Fruit fly (Drosophila melanogaster) whole organism, wandering third instar larva: Measurements from ENCODE around the gene CG13040.

Experiments
- CG32264 ChIP-seq: fragments of 200-800 bp; sonication (Bioruptor generic); optimal IDR thresholded peaks from 2 replicates; lab custom pipeline; 2016; ENCODE audit warnings: missing biosample characterization, missing genetic modification characterization
- CG9705 ChIP-seq: fragments of 200-800 bp; sonication (Bioruptor generic); optimal IDR thresholded peaks from 2 replicates; lab custom pipeline; 2018; ENCODE audit warnings: missing biosample characterization, mild to moderate bottlenecking, missing genetic modification characterization
- HLH106 ChIP-seq: fragments of 200-800 bp; optimal IDR thresholded peaks from 3 replicates; lab custom pipeline; 2019; ENCODE audit warnings: missing biosample characterization, mild to moderate bottlenecking, missing genetic modification characterization, moderate library complexity
- OdsH ChIP-seq: fragments of 200-800 bp; sonication (Bioruptor generic); optimal IDR thresholded peaks from 2 replicates; lab custom pipeline; 2016; ENCODE audit warnings: missing biosample characterization, mild to moderate bottlenecking, missing genetic modification characterization
- Vsx2 ChIP-seq: fragments of 200-300, 225-300 bp; sonication (Bioruptor generic); optimal IDR thresholded peaks from 2 replicates; lab custom pipeline; 2018; ENCODE audit warnings: missing biosample characterization, missing genetic modification characterization; ENCODE audit not compliant: partially characterized antibody
- br ChIP-seq: fragments of 200-800 bp; sonication (Bioruptor generic); optimal IDR thresholded peaks from 2 replicates; lab custom pipeline; 2016; ENCODE audit warnings: missing biosample characterization, missing genetic modification characterization
- dl ChIP-seq, 2 experiments: fragments of 175-275, 200-275 bp in 1 of 2; fragments of 200-275 bp in 1 of 2; sonication (Bioruptor generic); optimal IDR thresholded peaks; lab custom pipeline; 2018; ENCODE audit warnings: mild to moderate bottlenecking in 2 of 2, missing biosample characterization in 2 of 2, missing genetic modification characterization in 2 of 2, moderate library complexity in 2 of 2; ENCODE audit not compliant: partially characterized antibody in 2 of 2, insufficient read depth in 1 of 2
- dmrt93B ChIP-seq: fragments of 200-800 bp; sonication (Bioruptor generic); optimal IDR thresholded peaks from 2 replicates; lab custom pipeline; 2018; ENCODE audit warnings: missing biosample characterization, mild to moderate bottlenecking, missing genetic modification characterization
- dsf ChIP-seq: sonication (Bioruptor generic); optimal IDR thresholded peaks from 2 replicates; lab custom pipeline; 2016; ENCODE audit warnings: missing biosample characterization, missing genetic modification characterization, borderline replicate concordance
- jim ChIP-seq: fragments of 175-275, 200-325 bp; sonication (Bioruptor generic); optimal IDR thresholded peaks from 2 replicates; lab custom pipeline; 2016; ENCODE audit warnings: missing biosample characterization, mild to moderate bottlenecking, missing genetic modification characterization
- lola ChIP-seq: fragments of >200 bp; optimal IDR thresholded peaks from 2 replicates; lab custom pipeline; 2017; ENCODE audit warnings: missing biosample characterization, missing genetic modification characterization
- pan ChIP-seq: fragments of >200 bp; optimal IDR thresholded peaks from 2 replicates; lab custom pipeline; 2017
- sage ChIP-seq: fragments of 200-800 bp; sonication (Bioruptor generic); optimal IDR thresholded peaks from 2 replicates; lab custom pipeline; 2016; ENCODE audit warnings: missing biosample characterization, mild to moderate bottlenecking, missing genetic modification characterization

- no peak for TF ChIP-seq jim (GFP tag; lab: Kevin White, UChicago)
- no peak for TF ChIP-seq CG9705 (GFP tag; lab: Kevin White, UChicago)
- TF ChIP-seq lola (GFP tag; lab: Kevin White, UChicago) = no peak
- TF ChIP-seq br = no peak
- TF ChIP-seq pan (lab: Kevin White, UChicago) = no peak
- no peak for TF ChIP-seq HLH106
- no peak for TF ChIP-seq OdsH (GFP tag; lab: Kevin White, UChicago)
- TF ChIP-seq dmrt93B (GFP tag; lab: Kevin White, UChicago) = no peak
- TF ChIP-seq dsf (GFP tag; lab: Kevin White, UChicago) = no peak
- no peak for TF ChIP-seq Vsx2 (GFP tag; lab: Kevin White, UChicago)
- no peak for TF ChIP-seq sage
- TF ChIP-seq CG32264 (GFP tag; lab: Kevin White, UChicago) = no peak
- no peak for TF ChIP-seq dl (GFP tag; optimal IDR thresholded peaks at IDR 0.05; lab: Kevin White, UChicago; ENCODE audit: insufficient read depth in 1 of 2, partially characterized antibody in 2 of 2)
Observed at dm6 chr3L:16277135-16277534, 49.4 kb downstream of the CG13040 start, which contains the start of gene CG13065.
